Worm (Caenorhabditis elegans) whole organism, late embryonic: ENCODE results near the gene F45G2.7.

Experiments used
- F13H6.1 ChIP-seq: sonication (generic microtip); optimal IDR thresholded peaks from 2 replicates; lab custom pipeline; 2016; ENCODE audit warnings: missing genetic modification characterization, missing compliant biosample characterization
- ama-1 ChIP-seq: fragments of 150-350 bp; optimal IDR thresholded peaks from 2 replicates; lab custom pipeline; 2014
- fkh-10 ChIP-seq: fragments of 150-350 bp; optimal IDR thresholded peaks from 2 replicates; lab custom pipeline; 2014; ENCODE audit warnings: missing biosample characterization, missing genetic modification reagents, missing genetic modification characterization
- fkh-6 ChIP-seq: sonication (generic microtip); optimal IDR thresholded peaks from 2 replicates; lab custom pipeline; 2016; ENCODE audit warnings: missing genetic modification characterization, missing compliant biosample characterization
- pag-3 ChIP-seq: sonication (generic microtip); optimal IDR thresholded peaks from 2 replicates; lab custom pipeline; 2016; ENCODE audit warnings: missing compliant biosample characterization, missing genetic modification characterization, borderline replicate concordance
- pqm-1 ChIP-seq: sonication (generic microtip); optimal IDR thresholded peaks from 2 replicates; lab custom pipeline; 2016; ENCODE audit warnings: missing genetic modification characterization, missing compliant biosample characterization
- rnt-1 ChIP-seq: sonication (generic microtip); optimal IDR thresholded peaks from 2 replicates; lab custom pipeline; 2016; ENCODE audit warnings: missing genetic modification characterization, missing compliant biosample characterization
- sox-2 ChIP-seq: fragments of 200-800 bp; sonication (Bioruptor generic); IDR thresholded peaks from 2 replicates; pipeline ENCODE4 v1.3.6; 2022; ENCODE audit warnings: missing genetic modification reagents, missing genetic modification characterization, missing compliant biosample characterization
- unc-86 ChIP-seq: sonication (generic microtip); optimal IDR thresholded peaks from 2 replicates; lab custom pipeline; 2016; ENCODE audit warnings: missing genetic modification characterization, missing compliant biosample characterization

DNA sequence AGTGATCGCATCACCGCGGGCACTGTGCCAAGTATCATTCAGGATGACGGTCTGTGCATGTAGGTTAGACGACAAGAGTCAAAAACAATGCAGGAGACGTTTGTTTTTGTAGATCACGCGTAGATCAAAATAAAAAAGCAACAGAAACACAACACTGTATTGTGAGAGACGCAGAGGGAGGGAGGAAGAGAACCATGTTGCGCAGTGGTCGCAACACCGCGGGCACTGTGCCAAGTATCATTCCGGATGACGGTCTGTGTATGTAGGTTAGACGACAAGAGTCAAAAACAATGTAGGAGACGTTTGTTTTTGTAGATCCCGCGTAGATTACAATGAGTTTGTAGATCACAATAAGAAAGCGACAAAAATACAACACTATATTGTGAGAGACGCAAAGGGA, 15.3 kb downstream of the F45G2.7 start:
- no peak for TF ChIP-seq unc-86 (tag; lab: Kevin White, UChicago)
- no peak for TF ChIP-seq ama-1 (lab: Kevin White, UChicago)
- no peak for TF ChIP-seq fkh-10 (GFP tag; lab: Kevin White, UChicago)
- TF ChIP-seq pag-3 (tag; lab: Kevin White, UChicago), result no peak
- no peak for TF ChIP-seq fkh-6 (tag; lab: Kevin White, UChicago)
- TF ChIP-seq F13H6.1 (tag; lab: Kevin White, UChicago), result no peak
- TF ChIP-seq pqm-1 (tag; lab: Kevin White, UChicago), result no peak
- TF ChIP-seq rnt-1 (tag; lab: Kevin White, UChicago), result no peak
- no peak for TF ChIP-seq sox-2 (GFP tag; lab: Robert Waterston, UW)
